Fruit fly (Drosophila melanogaster) whole organism, pupa: ENCODE measurements around the gene Nin.

Experiments used
- CG12605 ChIP-seq: fragments of 200-800 bp; sonication (Bioruptor generic); IDR thresholded peaks from 2 replicates; pipeline ENCODE4 v1.3.6; 2022; ENCODE audit warnings: missing biosample characterization, missing genetic modification characterization
- CG15710 ChIP-seq: fragments of 200-800 bp; sonication (Bioruptor generic); optimal IDR thresholded peaks from 2 replicates; lab custom pipeline; 2018; ENCODE audit warnings: missing biosample characterization, mild to moderate bottlenecking, missing genetic modification characterization, moderate library complexity
- CG17806 ChIP-seq: fragments of 200-800 bp; sonication (Bioruptor generic); optimal IDR thresholded peaks from 2 replicates; lab custom pipeline; 2018; ENCODE audit warnings: missing biosample characterization, mild to moderate bottlenecking, missing genetic modification characterization, moderate library complexity
- CG8159 ChIP-seq: fragments of 200-800 bp; sonication (Bioruptor generic); optimal IDR thresholded peaks from 3 replicates; lab custom pipeline; 2018; ENCODE audit warnings: missing biosample characterization, mild to moderate bottlenecking, missing genetic modification characterization, moderate library complexity
- CG9948 ChIP-seq: fragments of 200-800 bp; sonication (Bioruptor generic); optimal IDR thresholded peaks from 2 replicates; lab custom pipeline; 2018; ENCODE audit warnings: missing biosample characterization, mild to moderate bottlenecking, missing genetic modification characterization, moderate library complexity
- D1 ChIP-seq: fragments of 200-800 bp; sonication (Bioruptor generic); optimal IDR thresholded peaks from 2 replicates; lab custom pipeline; 2018; ENCODE audit warnings: missing biosample characterization, mild to moderate bottlenecking, missing genetic modification characterization, moderate library complexity
- EcR ChIP-seq: fragments of 200-800 bp; sonication (Bioruptor generic); optimal IDR thresholded peaks from 3 replicates; lab custom pipeline; 2019; ENCODE audit warnings: missing biosample characterization, missing genetic modification characterization, mild to moderate bottlenecking, moderate library complexity, missing genetic modification reagents
- Pif1B ChIP-seq: fragments of 200-800 bp; sonication (Bioruptor generic); optimal IDR thresholded peaks from 3 replicates; lab custom pipeline; 2016; ENCODE audit warnings: missing biosample characterization, missing genetic modification characterization
- fd96Ca ChIP-seq: fragments of 200-800 bp; sonication (Bioruptor generic); IDR thresholded peaks from 3 replicates; pipeline ENCODE4 v1.3.6; 2022; ENCODE audit warnings: missing biosample characterization, missing genetic modification characterization
- gl ChIP-seq: fragments of 200-800 bp; sonication (Bioruptor generic); optimal IDR thresholded peaks from 2 replicates; lab custom pipeline; 2018; ENCODE audit warnings: missing biosample characterization, mild to moderate bottlenecking, missing genetic modification characterization

- no peak for TF ChIP-seq fd96Ca (GFP tag; lab: Robert Waterston, UW)
- no peak for TF ChIP-seq D1 (tag; lab: Kevin White, UChicago)
- no peak for TF ChIP-seq Pif1B (GFP tag; lab: Kevin White, UChicago)
- TF ChIP-seq EcR: no peak
- no peak for TF ChIP-seq CG17806 (tag; lab: Kevin White, UChicago)
- TF ChIP-seq CG12605 (GFP tag; lab: Robert Waterston, UW): no peak
- TF ChIP-seq CG8159 (tag; lab: Kevin White, UChicago): no peak
- TF ChIP-seq CG15710 (tag; lab: Kevin White, UChicago): no peak
- TF ChIP-seq CG9948 (tag; lab: Kevin White, UChicago): no peak
- no peak for TF ChIP-seq gl (tag; lab: Kevin White, UChicago)
Observed at dm6 chr2L:5263343-5264051, 14.9 kb downstream of the Nin start, which contains the start of gene Cyp4ac1.
